Fruit fly (Drosophila melanogaster) whole organism, embryonic: ENCODE data around the gene kek4.
A peak's percentile ranks its signal among the peaks of the same experiment; 100 is the strongest.
"Not testable (repeated sequence)": the region's sequence is repeated elsewhere in the genome, so short reads cannot be mapped to it uniquely, and the experiment has no call there.

Source experiments
- B-H2 ChIP-seq: fragments of 200-800 bp; sonication (Bioruptor generic); optimal IDR thresholded peaks from 2 replicates; lab custom pipeline; 2018; ENCODE audit warnings: missing biosample characterization, mild to moderate bottlenecking, missing genetic modification characterization
- Bgb ChIP-seq: fragments of 200-800 bp; sonication (Bioruptor generic); IDR thresholded peaks from 2 replicates; pipeline ENCODE4 v1.3.6; 2022; ENCODE audit warnings: missing biosample characterization, missing genetic modification characterization; ENCODE audit not compliant: partially characterized antibody
- CG1233 ChIP-seq: fragments of 200-800 bp; sonication (Bioruptor generic); optimal IDR thresholded peaks from 4 replicates; lab custom pipeline; 2018; ENCODE audit warnings: missing biosample characterization, mild to moderate bottlenecking, missing genetic modification characterization
- CG14050 ChIP-seq: fragments of 200-800 bp; sonication (Bioruptor generic); IDR thresholded peaks from 3 replicates; pipeline ENCODE4 v1.3.6; 2022; ENCODE audit warnings: missing biosample characterization, missing genetic modification characterization
- CG15479 ChIP-seq: fragments of 200-800 bp; sonication (Bioruptor generic); optimal IDR thresholded peaks from 3 replicates; lab custom pipeline; 2019; ENCODE audit warnings: missing biosample characterization, mild to moderate bottlenecking, missing genetic modification characterization, moderate library complexity
- CG15696 ChIP-seq: fragments of 200-800 bp; sonication (Bioruptor generic); optimal IDR thresholded peaks from 2 replicates; lab custom pipeline; 2019; ENCODE audit warnings: missing biosample characterization, mild to moderate bottlenecking, missing genetic modification characterization, moderate library complexity
- CG17612 ChIP-seq: fragments of 200-800 bp; sonication (Bioruptor generic); IDR thresholded peaks from 2 replicates; pipeline ENCODE4 v1.3.6; 2022; ENCODE audit warnings: missing biosample characterization, missing genetic modification characterization
- CG2199 ChIP-seq: fragments of 200-800 bp; sonication (Bioruptor generic); IDR thresholded peaks from 3 replicates; pipeline ENCODE4 v1.3.6; 2022; ENCODE audit warnings: missing biosample characterization, missing genetic modification characterization
- CG7786 ChIP-seq: fragments of 200-800 bp; sonication (Bioruptor generic); optimal IDR thresholded peaks from 2 replicates; lab custom pipeline; 2016; ENCODE audit warnings: missing biosample characterization, missing genetic modification characterization
- CG7963 ChIP-seq: fragments of 200-800 bp; sonication (Bioruptor generic); IDR thresholded peaks from 3 replicates; pipeline ENCODE4 v1.3.6; 2022; ENCODE audit warnings: missing biosample characterization, missing genetic modification characterization; ENCODE audit not compliant: partially characterized antibody
- Drgx ChIP-seq: fragments of 200-800 bp; sonication (Bioruptor generic); IDR thresholded peaks from 2 replicates; pipeline ENCODE4 v1.3.6; 2022; ENCODE audit warnings: missing biosample characterization, missing genetic modification characterization
- Fer2 ChIP-seq: fragments of 200-800 bp; sonication (Bioruptor generic); optimal IDR thresholded peaks from 2 replicates; lab custom pipeline; 2018; ENCODE audit warnings: missing biosample characterization, mild to moderate bottlenecking, missing genetic modification characterization, moderate library complexity
- H2.0 ChIP-seq: fragments of 200-800 bp; sonication (Bioruptor generic); IDR thresholded peaks from 2 replicates; pipeline ENCODE4 v1.3.6; 2022; ENCODE audit warnings: missing biosample characterization, missing genetic modification characterization
- Hsf ChIP-seq: fragments of 200-800 bp; sonication (Bioruptor generic); optimal IDR thresholded peaks from 3 replicates; lab custom pipeline; 2016; ENCODE audit warnings: missing biosample characterization, missing genetic modification characterization
- Max ChIP-seq: fragments of 200-800 bp; sonication (Bioruptor generic); optimal IDR thresholded peaks from 2 replicates; lab custom pipeline; 2016; ENCODE audit warnings: missing biosample characterization, mild to moderate bottlenecking, missing genetic modification characterization
- Med ChIP-seq: fragments of 200-800 bp; sonication (Bioruptor generic); peaks from one replicate; lab custom pipeline; 2016; ENCODE audit warnings: missing biosample characterization, missing genetic modification characterization, mild to moderate bottlenecking, inconsistent platforms, moderate library complexity
- Opbp ChIP-seq: fragments of 200-800 bp; sonication (Bioruptor generic); IDR thresholded peaks from 3 replicates; pipeline ENCODE4 v1.3.6; 2022; ENCODE audit warnings: missing biosample characterization, missing genetic modification characterization; ENCODE audit not compliant: partially characterized antibody
- Xrp1 ChIP-seq: fragments of 200-800 bp; sonication (Bioruptor generic); IDR thresholded peaks from 2 replicates; pipeline ENCODE4 v1.3.6; 2022; ENCODE audit warnings: missing biosample characterization, missing genetic modification characterization
- btn ChIP-seq: fragments of 200-800 bp; sonication (Bioruptor generic); optimal IDR thresholded peaks from 2 replicates; lab custom pipeline; 2016; ENCODE audit warnings: missing biosample characterization, missing genetic modification characterization
- ci ChIP-seq: fragments of 200-800 bp; sonication (Bioruptor generic); IDR thresholded peaks from 3 replicates; pipeline ENCODE4 v1.3.6; 2022; ENCODE audit warnings: missing biosample characterization, missing genetic modification characterization
- exex ChIP-seq: fragments of 200-800 bp; sonication (Bioruptor generic); optimal IDR thresholded peaks from 4 replicates; lab custom pipeline; 2018; ENCODE audit warnings: missing biosample characterization, mild to moderate bottlenecking, missing genetic modification characterization, moderate library complexity
- gce ChIP-seq: fragments of 200-800 bp; sonication (Bioruptor generic); IDR thresholded peaks from 3 replicates; pipeline ENCODE4 v1.3.6; 2022; ENCODE audit warnings: missing biosample characterization, missing genetic modification characterization
- grn ChIP-seq: fragments of 200-800 bp; sonication (Bioruptor generic); optimal IDR thresholded peaks from 3 replicates; lab custom pipeline; 2017; ENCODE audit warnings: missing biosample characterization, missing genetic modification characterization
- hkb ChIP-seq, 2 experiments: fragments of 200-800 bp in 1 of 2; fragments of >200 bp in 1 of 2; sonication (Bioruptor generic) in 1 of 2; IDR thresholded peaks in 1 of 2; optimal IDR thresholded peaks in 1 of 2; 2 replicates each; pipeline versions ENCODE4 v1.3.6 to Lab custom; 2017 to 2022; ENCODE audit warnings: missing biosample characterization in 1 of 2, missing genetic modification characterization in 1 of 2
- insv ChIP-seq, 2 experiments: fragments of 200-800 bp; sonication (Bioruptor generic); optimal IDR thresholded peaks; 3 replicates each; lab custom pipeline; 2016 to 2018; ENCODE audit warnings: missing biosample characterization in 2 of 2, missing genetic modification characterization in 2 of 2
- ken ChIP-seq: fragments of 200-800 bp; sonication (Bioruptor generic); IDR thresholded peaks from 3 replicates; pipeline ENCODE4 v1.3.6; 2022; ENCODE audit warnings: missing biosample characterization, missing genetic modification characterization
- kni ChIP-seq: fragments of 200-800 bp; sonication (Bioruptor generic); optimal IDR thresholded peaks from 3 replicates; lab custom pipeline; 2017; ENCODE audit warnings: mild to moderate bottlenecking, missing biosample characterization, missing genetic modification reagents, missing genetic modification characterization
- knrl ChIP-seq: fragments of 200-800 bp; sonication (Bioruptor generic); IDR thresholded peaks from 3 replicates; pipeline ENCODE4 v1.3.6; 2022; ENCODE audit warnings: missing biosample characterization, missing genetic modification characterization; ENCODE audit not compliant: partially characterized antibody
- lilli ChIP-seq: fragments of 200-800 bp; sonication (Bioruptor generic); optimal IDR thresholded peaks from 3 replicates; lab custom pipeline; 2016; ENCODE audit warnings: missing biosample characterization, missing genetic modification characterization
- mld ChIP-seq: fragments of 200-800 bp; sonication (Bioruptor generic); IDR thresholded peaks from 3 replicates; pipeline ENCODE4 v1.3.6; 2022; ENCODE audit warnings: missing biosample characterization, missing genetic modification characterization; ENCODE audit not compliant: partially characterized antibody
- prd ChIP-seq, 3 experiments: fragments of >200 bp in 2 of 3; fragments of 200-800 bp in 1 of 3; sonication (Bioruptor generic) in 1 of 3; optimal IDR thresholded peaks in 2 of 3; IDR thresholded peaks in 1 of 3; 2 replicates in 2 of 3; 3 replicates in 1 of 3; pipeline versions ENCODE4 v1.3.6 to Lab custom; 2017 to 2022; ENCODE audit warnings: missing biosample characterization in 1 of 3, missing genetic modification characterization in 1 of 3
- pros ChIP-seq: fragments of 200-800 bp; sonication (Bioruptor generic); optimal IDR thresholded peaks from 3 replicates; lab custom pipeline; 2019; ENCODE audit warnings: missing biosample characterization, mild to moderate bottlenecking, missing genetic modification characterization, moderate library complexity
- sens ChIP-seq: fragments of 200-800 bp; sonication (Bioruptor generic); peaks from one replicate; lab custom pipeline; 2016; ENCODE audit warnings: missing biosample characterization, missing genetic modification characterization
- seq ChIP-seq: fragments of 200-800 bp; sonication (Bioruptor generic); IDR thresholded peaks from 2 replicates; pipeline ENCODE4 v1.3.6; 2022; ENCODE audit warnings: missing biosample characterization, missing genetic modification characterization
- zfh1 ChIP-seq: fragments of 200-800 bp; sonication (Bioruptor generic); IDR thresholded peaks from 3 replicates; pipeline ENCODE4 v1.3.6; 2022; ENCODE audit warnings: missing biosample characterization, missing genetic modification characterization

Gene kek4

dm6 chr2L:13215640-13216129, 535 bp upstream of the kek4 start (continued):
- TF ChIP-seq H2.0 (GFP tag; lab: Robert Waterston, UW), result 0 out of 2 replicates have a peak, but pooled peaks have one; percentile 25
- peak; percentile 46; the same call in 1 of the 2 replicates for TF ChIP-seq seq (GFP tag; lab: Robert Waterston, UW)
- 0 out of 3 replicates have a peak, but pooled peaks have one; percentile 16 for TF ChIP-seq CG14050 (GFP tag; lab: Robert Waterston, UW)
- peak; percentile 39 for TF ChIP-seq B-H2 (GFP tag; lab: Kevin White, UChicago)
- TF ChIP-seq zfh1 (GFP tag; lab: Robert Waterston, UW), result peak; percentile 77
- TF ChIP-seq gce (GFP tag; lab: Robert Waterston, UW), result 0 out of 3 replicates have a peak, but pooled peaks have one; percentile 55
- peak; percentile 1 for TF ChIP-seq Fer2 (tag; lab: Kevin White, UChicago)
- peak; percentile 52 for TF ChIP-seq btn (GFP tag; lab: Kevin White, UChicago)
- TF ChIP-seq prd, hkb (optimal IDR thresholded peaks at IDR 0.05; lab: Kevin White, UChicago): not testable (repeated sequence)
- peak; percentile 67 for TF ChIP-seq prd (GFP tag; IDR thresholded peaks at IDR 0.05; lab: Robert Waterston, UW)
- peak; percentile 86 for TF ChIP-seq CG2199
- peak; percentile 75 for TF ChIP-seq hkb (GFP tag; IDR thresholded peaks at IDR 0.05; lab: Robert Waterston, UW)
- TF ChIP-seq mld, result peak; percentile 69; the same call in 2 of the 3 replicates
- peak; percentile 56 for TF ChIP-seq Max (GFP tag; lab: Kevin White, UChicago)
- TF ChIP-seq CG7786 (GFP tag; lab: Kevin White, UChicago), result peak; percentile 47
- TF ChIP-seq CG17612 (GFP tag; lab: Robert Waterston, UW), result peak; percentile 47; the same call in 1 of the 2 replicates

dm6 chr2L:13211764-13212265, 3.3 kb downstream of the kek4 start, which contains the start of gene CG15482:
Gene CG15482, minus strand, starts transcription at chr2L:13211814.
- peak; percentile 33 for TF ChIP-seq grn (GFP tag; lab: Kevin White, UChicago)
- peak; percentile 70 for TF ChIP-seq sens (GFP tag; lab: Kevin White, UChicago)
- TF ChIP-seq kni (GFP tag; lab: Kevin White, UChicago), result peak; percentile 2
- peak; percentile 33 for TF ChIP-seq CG15696 (tag; lab: Kevin White, UChicago)
- TF ChIP-seq Med (GFP tag; lab: Kevin White, UChicago), result peak; percentile 70
- TF ChIP-seq Bgb, result peak; percentile 19; the same call in 1 of the 2 replicates
- 0 out of 3 replicates have a peak, but pooled peaks have one; percentile 9 for TF ChIP-seq Opbp (GFP tag; lab: Robert Waterston, UW)
- TF ChIP-seq CG15479 (GFP tag; lab: Kevin White, UChicago), result peak; percentile 41
- TF ChIP-seq Xrp1 (GFP tag; lab: Robert Waterston, UW), result peak; percentile 31; the same call in 1 of the 2 replicates
- TF ChIP-seq insv (GFP tag; optimal IDR thresholded peaks at IDR 0.05; lab: Kevin White, UChicago), result peak in 1 of 2 experiments; percentile 33
- TF ChIP-seq pros (GFP tag; lab: Kevin White, UChicago), result peak; percentile 87
- peak; percentile 33; the same call in 1 of the 3 replicates for TF ChIP-seq zfh1 (GFP tag; lab: Robert Waterston, UW)
- TF ChIP-seq knrl, result peak; percentile 23; the same call in 1 of the 3 replicates
- TF ChIP-seq lilli, result peak; percentile 4
- TF ChIP-seq ci, result 0 out of 3 replicates have a peak, but pooled peaks have one; percentile 37
- TF ChIP-seq prd (optimal IDR thresholded peaks at IDR 0.05; lab: Kevin White, UChicago), result not testable (repeated sequence)
- TF ChIP-seq prd (GFP tag; IDR thresholded peaks at IDR 0.05; lab: Robert Waterston, UW), result peak; percentile 23; the same call in 1 of the 3 replicates
- 0 out of 3 replicates have a peak, but pooled peaks have one; percentile 28 for TF ChIP-seq ken (GFP tag; lab: Robert Waterston, UW)

- TF ChIP-seq CG1233 (GFP tag; lab: Kevin White, UChicago) (no peak), Med (GFP tag; lab: Kevin White, UChicago) (peak; percentile 6), exex (tag; lab: Kevin White, UChicago) (peak; percentile 19), Hsf (GFP tag; lab: Kevin White, UChicago) (no peak), CG7963 (GFP tag; lab: Robert Waterston, UW) (0 out of 3 replicates have a peak, but pooled peaks have one; percentile 18), Drgx (GFP tag; lab: Robert Waterston, UW) (0 out of 2 replicates have a peak, but pooled peaks have one; percentile 23)
Measured at dm6 chr2L:13206857-13207463, 8.2 kb downstream of the kek4 start.
